Fruit fly (Drosophila melanogaster): ENCODE measurements around the gene Vps60.

The Vps60 gene

DNA sequence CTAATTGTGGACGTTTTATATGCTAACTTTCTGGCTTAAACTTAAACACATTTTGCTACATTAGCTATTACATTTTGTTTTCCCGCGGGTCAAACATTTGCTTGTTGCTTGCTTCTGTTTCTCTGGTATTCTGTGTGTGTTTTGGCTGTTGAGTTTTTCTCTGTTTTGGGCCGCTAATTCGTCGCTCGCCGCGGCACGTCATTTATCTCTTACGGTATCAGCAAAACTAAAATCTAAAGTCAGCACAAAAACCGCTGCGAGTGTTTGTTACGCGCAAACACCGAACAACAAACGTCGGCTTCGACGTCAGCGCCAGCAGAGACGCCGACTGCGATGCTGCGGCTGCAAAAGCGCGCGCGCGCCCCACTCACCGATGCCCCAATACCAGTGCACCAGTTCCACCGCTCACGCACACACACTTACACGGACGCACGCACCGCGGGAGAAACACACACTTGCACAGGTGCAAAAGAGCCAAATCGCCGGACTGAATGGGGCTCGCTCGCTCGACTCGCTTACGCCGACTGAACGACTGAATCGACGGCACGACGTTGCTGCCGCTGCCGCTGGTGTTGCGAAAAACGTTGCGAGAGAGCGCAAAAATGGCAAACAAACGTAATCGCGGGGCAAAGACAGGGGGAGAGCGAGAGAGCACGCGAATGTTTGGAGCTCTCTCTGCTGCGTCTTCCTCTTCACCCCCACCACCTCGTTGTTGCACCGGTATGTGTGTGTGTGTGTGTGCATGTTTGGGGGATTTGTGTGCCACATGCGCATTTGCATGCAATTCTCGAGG is 45.1 kb downstream of the Vps60 start (continued):
- TF ChIP-seq CG8281 (tag; optimal IDR thresholded peaks at IDR 0.05) (peak; percentile 49), CG14667 (GFP tag; IDR thresholded peaks at IDR 0.05) (no peak), hkb (optimal IDR thresholded peaks at IDR 0.05) (no peak), hkb (GFP tag; IDR thresholded peaks at IDR 0.05) (peak; percentile 15; the same call in 1 of the 2 replicates), ranshi (GFP tag; IDR thresholded peaks at IDR 0.05) (0 out of 2 replicates have a peak, but pooled peaks have one; percentile 13), hbn (GFP tag; IDR thresholded peaks at IDR 0.05; ENCODE audit: partially characterized antibody) (no peak), disco-r (GFP tag; optimal IDR thresholded peaks at IDR 0.05) (no peak), Adf1 (GFP tag; IDR thresholded peaks at IDR 0.05) (peak; percentile 97), CG7745 (tag; optimal IDR thresholded peaks at IDR 0.05) (no peak), Trl (optimal IDR thresholded peaks at IDR 0.05) (peak; percentile 69 to 75), Trl (GFP tag; optimal IDR thresholded peaks at IDR 0.05) (no peak), Fer2 (tag; optimal IDR thresholded peaks at IDR 0.05) (no peak), CG13287 (GFP tag; IDR thresholded peaks at IDR 0.05; ENCODE audit: partially characterized antibody) (peak; percentile 47; the same call in 1 of the 2 replicates), lbe (GFP tag; optimal IDR thresholded peaks at IDR 0.05) (peak; percentile 50), CG7963 (GFP tag; IDR thresholded peaks at IDR 0.05; ENCODE audit: partially characterized antibody) (no peak), CG17385 (GFP tag; optimal IDR thresholded peaks at IDR 0.05) (no peak), Jarid2 (GFP tag; optimal IDR thresholded peaks at IDR 0.05) (peak; percentile 69), Ada2b (GFP tag; IDR thresholded peaks at IDR 0.05) (no peak), crol (GFP tag; IDR thresholded peaks at IDR 0.05) (peak; percentile 64; the same call in 1 of the 2 replicates), CG12942 (GFP tag; optimal IDR thresholded peaks at IDR 0.05) (no peak), CG2116 (GFP tag; optimal IDR thresholded peaks at IDR 0.05) (peak; percentile 24), gsb-n (tag; optimal IDR thresholded peaks at IDR 0.05) (no peak), gce (GFP tag; IDR thresholded peaks at IDR 0.05) (no peak), da (GFP tag; optimal IDR thresholded peaks at IDR 0.05) (no peak), MESR4 (GFP tag; optimal IDR thresholded peaks at IDR 0.05) (no peak), CG14860 (GFP tag; IDR thresholded peaks at IDR 0.05; ENCODE audit: partially characterized antibody) (no peak), CG10209 (GFP tag; optimal IDR thresholded peaks at IDR 0.05) (no peak), her (GFP tag; optimal IDR thresholded peaks at IDR 0.05) (peak; percentile 18), ci (GFP tag; IDR thresholded peaks at IDR 0.05) (0 out of 3 replicates have a peak, but pooled peaks have one; percentile 54), HLH3B (GFP tag; IDR thresholded peaks at IDR 0.05) (0 out of 2 replicates have a peak, but pooled peaks have one; percentile 6), CG10543 (GFP tag; optimal IDR thresholded peaks at IDR 0.05) (no peak), CG9437 (GFP tag; optimal IDR thresholded peaks at IDR 0.05) (peak; percentile 4), kni (GFP tag; optimal IDR thresholded peaks at IDR 0.05) (peak; percentile 41), Eip74EF (GFP tag; optimal IDR thresholded peaks at IDR 0.05) (peak in 1 of 2 experiments; percentile 77), CG34224 (GFP tag; IDR thresholded peaks at IDR 0.05; ENCODE audit: partially characterized antibody) (0 out of 3 replicates have a peak, but pooled peaks have one; percentile 31), CoRest (tag; optimal IDR thresholded peaks at IDR 0.05) (no peak), CG6175 (GFP tag; IDR thresholded peaks at IDR 0.05) (peak; percentile 89), CG12155 (GFP tag; optimal IDR thresholded peaks at IDR 0.05) (peak; percentile 42), Drgx (GFP tag; IDR thresholded peaks at IDR 0.05) (peak; percentile 50), ewg (GFP tag; optimal IDR thresholded peaks at IDR 0.05) (no peak), sna (GFP tag; IDR thresholded peaks at IDR 0.05; ENCODE audit: partially characterized antibody) (peak; percentile 61; the same call in 1 of the 2 replicates), rib (GFP tag; IDR thresholded peaks at IDR 0.05) (peak; percentile 77), CG17186 (GFP tag; optimal IDR thresholded peaks at IDR 0.05) (no peak), Pdp1 (GFP tag; optimal IDR thresholded peaks at IDR 0.05) (peak in 1 of 2 experiments; percentile 57), Deaf1 (tag; optimal IDR thresholded peaks at IDR 0.05) (peak; percentile 52), CG34422 (GFP tag; IDR thresholded peaks at IDR 0.05) (peak; percentile 32; the same call in 1 of the 3 replicates), Bteb2 (GFP tag; optimal IDR thresholded peaks at IDR 0.05) (no peak), CG8478 (optimal IDR thresholded peaks at IDR 0.05) (peak; percentile 95)

Measured in whole organism, embryonic.